Fruit fly (Drosophila melanogaster): Measurements from ENCODE around the gene Lgr4.

- no peak for TF ChIP-seq bab1 (GFP tag; optimal IDR thresholded peaks at IDR 0.05)
- TF ChIP-seq ovo (GFP tag; optimal IDR thresholded peaks at IDR 0.05) = no peak
- TF ChIP-seq cic (GFP tag; optimal IDR thresholded peaks at IDR 0.05) = no peak
- TF ChIP-seq Mnt (GFP tag; optimal IDR thresholded peaks at IDR 0.05) = no peak
- no peak for TF ChIP-seq toe (GFP tag; optimal IDR thresholded peaks at IDR 0.05)
- TF ChIP-seq CG5204 (GFP tag; optimal IDR thresholded peaks at IDR 0.05) = no peak
- TF ChIP-seq Hr96 (GFP tag; optimal IDR thresholded peaks at IDR 0.05) = no peak
Measured at dm6 chrX:13138887-13139286, 50.1 kb downstream of the Lgr4 start, which contains the start of gene CG32645.

All from whole organism, adult.